Worm (Caenorhabditis elegans) whole organism, L3 larva: Measurements from ENCODE around the gene cmtr-2.
A peak's percentile ranks its signal among the peaks of the same experiment; 100 is the strongest.

Experiments used
- ZK546.5 ChIP-seq: sonication (generic microtip); optimal IDR thresholded peaks from 2 replicates; lab custom pipeline; 2017; ENCODE audit warnings: missing biosample characterization, missing genetic modification characterization
- aly-2 ChIP-seq: fragments of 150-350 bp; optimal IDR thresholded peaks from 2 replicates; lab custom pipeline; 2014; ENCODE audit warnings: missing biosample characterization, missing genetic modification characterization
- ama-1 ChIP-seq: fragments of 150-350 bp; optimal IDR thresholded peaks from 2 replicates; lab custom pipeline; 2018
- ceh-28 ChIP-seq: fragments of 150-350 bp; optimal IDR thresholded peaks from 2 replicates; lab custom pipeline; 2014; ENCODE audit warnings: missing biosample characterization, missing genetic modification reagents, missing genetic modification characterization
- ceh-82 ChIP-seq: fragments of 150-350 bp; optimal IDR thresholded peaks from 2 replicates; lab custom pipeline; 2014; ENCODE audit warnings: missing biosample characterization, missing genetic modification characterization
- daf-12 ChIP-seq: fragments of 150-350 bp; optimal IDR thresholded peaks from 2 replicates; lab custom pipeline; 2014; ENCODE audit warnings: missing biosample characterization, missing genetic modification reagents, missing genetic modification characterization
- egl-27 ChIP-seq: sonication (generic microtip); optimal IDR thresholded peaks from 4 replicates; lab custom pipeline; 2017; ENCODE audit warnings: missing biosample characterization, missing genetic modification reagents, missing genetic modification characterization
- egl-5 ChIP-seq: fragments of 150-350 bp; optimal IDR thresholded peaks from 2 replicates; lab custom pipeline; 2017; ENCODE audit warnings: missing biosample characterization, missing genetic modification reagents, missing genetic modification characterization, inconsistent platforms
- elt-2 ChIP-seq: sonication (generic microtip); optimal IDR thresholded peaks from 2 replicates; lab custom pipeline; 2016; ENCODE audit warnings: missing genetic modification reagents, mild to moderate bottlenecking, missing genetic modification characterization, missing compliant biosample characterization
- eor-1 ChIP-seq, 2 experiments: fragments of 150-350 bp; optimal IDR thresholded peaks; 2 replicates each; lab custom pipeline; 2014 to 2018; ENCODE audit warnings: missing biosample characterization in 2 of 2, missing genetic modification characterization in 2 of 2
- fkh-10 ChIP-seq: sonication (generic microtip); optimal IDR thresholded peaks from 2 replicates; lab custom pipeline; 2017; ENCODE audit warnings: missing biosample characterization, missing genetic modification reagents, missing genetic modification characterization
- fkh-2 ChIP-seq: fragments of 150-350 bp; optimal IDR thresholded peaks from 2 replicates; lab custom pipeline; 2014; ENCODE audit warnings: missing biosample characterization, missing genetic modification reagents, missing genetic modification characterization
- hmg-11 ChIP-seq: sonication (generic microtip); optimal IDR thresholded peaks from 2 replicates; lab custom pipeline; 2016; ENCODE audit warnings: missing genetic modification characterization, missing compliant biosample characterization
- jun-1 ChIP-seq: fragments of 150-350 bp; optimal IDR thresholded peaks from 2 replicates; lab custom pipeline; 2014; ENCODE audit warnings: missing biosample characterization, missing genetic modification reagents, missing genetic modification characterization
- lin-15B ChIP-seq: fragments of 150-350 bp; optimal IDR thresholded peaks from 2 replicates; lab custom pipeline; 2014; ENCODE audit warnings: missing biosample characterization, missing genetic modification characterization
- lin-39 ChIP-seq: fragments of 150-350 bp; optimal IDR thresholded peaks from 2 replicates; lab custom pipeline; 2018; ENCODE audit warnings: missing biosample characterization, missing genetic modification reagents, missing genetic modification characterization
- nfya-1 ChIP-seq: sonication (generic microtip); optimal IDR thresholded peaks from 2 replicates; lab custom pipeline; 2017; ENCODE audit warnings: missing genetic modification characterization, mild to moderate bottlenecking, missing compliant biosample characterization, antibody characterized with exemption, moderate library complexity; ENCODE audit not compliant: insufficient read depth
- nhr-11 ChIP-seq: fragments of 150-350 bp; optimal IDR thresholded peaks from 2 replicates; lab custom pipeline; 2014; ENCODE audit warnings: missing biosample characterization, missing genetic modification characterization
- nhr-23 ChIP-seq: fragments of 150-350 bp; optimal IDR thresholded peaks from 2 replicates; lab custom pipeline; 2014; ENCODE audit warnings: missing biosample characterization, missing genetic modification reagents, missing genetic modification characterization
- nhr-25 ChIP-seq: sonication (generic microtip); optimal IDR thresholded peaks from 2 replicates; lab custom pipeline; 2017; ENCODE audit warnings: missing biosample characterization, missing genetic modification characterization
- nhr-28 ChIP-seq: fragments of 150-350 bp; optimal IDR thresholded peaks from 2 replicates; lab custom pipeline; 2014; ENCODE audit warnings: missing biosample characterization, missing genetic modification characterization
- nhr-43 ChIP-seq: sonication (generic microtip); optimal IDR thresholded peaks from 2 replicates; lab custom pipeline; 2016; ENCODE audit warnings: mild to moderate bottlenecking, missing genetic modification characterization, missing compliant biosample characterization; ENCODE audit not compliant: poor library complexity, severe bottlenecking
- nhr-76 ChIP-seq: fragments of 150-350 bp; sonication (generic microtip); optimal IDR thresholded peaks from 5 replicates; lab custom pipeline; 2014; ENCODE audit warnings: missing biosample characterization, missing genetic modification characterization
- nhr-77 ChIP-seq: fragments of 150-350 bp; optimal IDR thresholded peaks from 2 replicates; lab custom pipeline; 2014; ENCODE audit warnings: missing biosample characterization, missing genetic modification characterization
- pha-4 ChIP-seq: fragments of 150-350 bp; optimal IDR thresholded peaks from 2 replicates; lab custom pipeline; 2014; ENCODE audit warnings: missing biosample characterization, missing genetic modification reagents, missing genetic modification characterization
- pqm-1 ChIP-seq: fragments of 150-350 bp; optimal IDR thresholded peaks from 2 replicates; lab custom pipeline; 2017; ENCODE audit warnings: missing biosample characterization, missing genetic modification characterization, inconsistent platforms
- skn-1 ChIP-seq: fragments of 150-350 bp; optimal IDR thresholded peaks from 2 replicates; lab custom pipeline; 2014; ENCODE audit warnings: missing biosample characterization, missing genetic modification characterization
- snpc-4 ChIP-seq: fragments of 150-350 bp; optimal IDR thresholded peaks from 2 replicates; lab custom pipeline; 2014; ENCODE audit warnings: missing biosample characterization, missing genetic modification characterization
- unc-62 ChIP-seq: fragments of 150-350 bp; sonication (generic microtip); optimal IDR thresholded peaks from 4 replicates; lab custom pipeline; 2014; ENCODE audit warnings: missing biosample characterization, missing genetic modification reagents, missing genetic modification characterization
- zag-1 ChIP-seq: fragments of 150-350 bp; optimal IDR thresholded peaks from 2 replicates; lab custom pipeline; 2014; ENCODE audit warnings: missing biosample characterization, missing genetic modification characterization
- ztf-11 ChIP-seq: fragments of 150-350 bp; optimal IDR thresholded peaks from 2 replicates; lab custom pipeline; 2014; ENCODE audit warnings: missing biosample characterization, missing genetic modification characterization
- ztf-4 ChIP-seq: fragments of 150-350 bp; optimal IDR thresholded peaks from 2 replicates; lab custom pipeline; 2014; ENCODE audit warnings: missing biosample characterization, missing genetic modification characterization

The cmtr-2 gene

ce11 chrIII:6612282-6612681, 2.9 kb upstream of the cmtr-2 start, which contains the start of gene ctsa-4.2:
ctsa-4.2 (plus strand) TSS chrIII:6612528.
- TF ChIP-seq skn-1 (peak; percentile 58), fkh-2 (no peak), ceh-82 (tag; lab: Kevin White, UChicago) (no peak), ZK546.5 (no peak), nhr-43 (tag; lab: Kevin White, UChicago) (no peak), ama-1 (no peak), nhr-28 (tag; lab: Kevin White, UChicago) (no peak), eor-1 (tag; optimal IDR thresholded peaks at IDR 0.05; lab: Kevin White, UChicago) (no peak), ztf-4 (no peak), jun-1 (tag; lab: Kevin White, UChicago) (no peak), elt-2 (tag; lab: Kevin White, UChicago) (peak; percentile 83)
- TF ChIP-seq, all 47 proteins: peak for 2

ce11 chrIII:6619952-6620351, 4.7 kb downstream of the cmtr-2 start, which contains the start of gene C13B9.2:
C13B9.2 (plus strand) TSS chrIII:6620252.
- TF ChIP-seq aly-2 (tag; lab: Kevin White, UChicago) = no peak
- no peak for TF ChIP-seq ZK546.5
- TF ChIP-seq daf-12 (tag; lab: Kevin White, UChicago) = no peak
- TF ChIP-seq egl-5 (tag; lab: Kevin White, UChicago) = no peak

ce11 chrIII:6624872-6625271, 9.7 kb downstream of the cmtr-2 start, which contains the start of gene copd-1:
copd-1 (minus strand) TSS chrIII:6624972.
- no peak for TF ChIP-seq nhr-28 (tag; lab: Kevin White, UChicago)
- TF ChIP-seq hmg-11 (tag; lab: Kevin White, UChicago) = no peak
- TF ChIP-seq jun-1 (tag; lab: Kevin White, UChicago) = no peak
- TF ChIP-seq ceh-28 = no peak

- TF ChIP-seq ceh-82 (tag; lab: Kevin White, UChicago) (no peak), fkh-2 (no peak), zag-1 (tag; lab: Kevin White, UChicago) (no peak), snpc-4 (tag; lab: Kevin White, UChicago) (peak; percentile 12), jun-1 (tag; lab: Kevin White, UChicago) (no peak), hmg-11 (tag; lab: Kevin White, UChicago) (peak; percentile 77), ztf-11 (no peak), nhr-43 (tag; lab: Kevin White, UChicago) (peak; percentile 14), nhr-25 (peak; percentile 0), egl-5 (tag; lab: Kevin White, UChicago) (no peak), pha-4 (peak; percentile 59), nfya-1 (tag; lab: Kevin White, UChicago) (peak; percentile 65), daf-12 (tag; lab: Kevin White, UChicago) (no peak), ama-1 (no peak), lin-39 (no peak), elt-2 (tag; lab: Kevin White, UChicago) (peak; percentile 23), nhr-11 (no peak), nhr-77 (tag; lab: Kevin White, UChicago) (no peak), pqm-1 (peak; percentile 10), ztf-4 (no peak), nhr-23 (tag; lab: Kevin White, UChicago) (peak; percentile 54), lin-15B (tag; lab: Kevin White, UChicago) (peak; percentile 84)
These were observed 10.1 kb downstream of the cmtr-2 start for ce11 chrIII:6625317-6625716.

ce11 chrIII:6639028-6639427, 23.8 kb downstream of the cmtr-2 start:
- TF ChIP-seq snpc-4 (tag; lab: Kevin White, UChicago) (no peak), unc-62 (GFP tag; lab: Kevin White, UChicago) (no peak), zag-1 (tag; lab: Kevin White, UChicago) (no peak), nhr-76 (tag; lab: Kevin White, UChicago) (no peak), egl-27 (tag; lab: Kevin White, UChicago) (no peak), fkh-10 (GFP tag; lab: Kevin White, UChicago) (no peak), ztf-4 (no peak), ZK546.5 (no peak), nfya-1 (tag; lab: Kevin White, UChicago) (no peak), nhr-28 (tag; lab: Kevin White, UChicago) (no peak)
